Fruit fly (Drosophila melanogaster): ENCODE results near the gene Nlp.

The Nlp gene

DNA sequence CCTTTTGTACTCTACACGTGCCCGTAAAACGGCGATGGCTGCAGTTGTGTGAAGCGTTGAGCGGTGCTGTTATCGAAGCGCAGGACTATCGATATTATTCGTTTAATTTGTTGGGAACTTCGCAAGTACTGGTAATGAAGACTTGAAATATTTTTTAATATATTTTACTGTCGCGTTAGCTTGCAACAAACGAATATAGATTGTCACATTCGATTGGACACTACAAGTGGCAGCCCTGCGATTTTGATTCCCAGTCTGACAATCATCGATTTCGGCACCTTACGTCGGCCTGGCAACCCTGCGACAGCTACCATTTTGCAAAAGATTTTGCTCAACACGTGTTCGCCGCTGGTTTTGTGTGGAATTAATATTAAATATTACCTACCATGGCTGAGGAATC lies at the start of gene Nlp, which contains the start of gene Nph (continued):
- TF ChIP-seq hb (GFP tag; IDR thresholded peaks at IDR 0.05; ENCODE audit: partially characterized antibody) (peak; percentile 83), insv (GFP tag; optimal IDR thresholded peaks at IDR 0.05) (peak in 1 of 2 experiments; percentile 9), caup (GFP tag; optimal IDR thresholded peaks at IDR 0.05; ENCODE audit: severe bottlenecking) (peak; percentile 22), CG9437 (GFP tag; optimal IDR thresholded peaks at IDR 0.05) (no peak), unpg (GFP tag; optimal IDR thresholded peaks at IDR 0.05) (peak; percentile 16), mirr (GFP tag; optimal IDR thresholded peaks at IDR 0.05) (no peak), CG3838 (GFP tag; optimal IDR thresholded peaks at IDR 0.05) (peak; percentile 10), Doc3 (GFP tag; IDR thresholded peaks at IDR 0.05; ENCODE audit: partially characterized antibody) (peak; percentile 94), ase (GFP tag; IDR thresholded peaks at IDR 0.05) (no peak), CG15479 (GFP tag; optimal IDR thresholded peaks at IDR 0.05) (no peak), Dp (GFP tag; optimal IDR thresholded peaks at IDR 0.05) (peak; percentile 34), CG10267 (tag; optimal IDR thresholded peaks at IDR 0.05) (peak; percentile 63), salm (tag; optimal IDR thresholded peaks at IDR 0.05) (no peak), E2f1 (GFP tag; IDR thresholded peaks at IDR 0.05) (no peak), prd (optimal IDR thresholded peaks at IDR 0.05) (no peak), prd (GFP tag; IDR thresholded peaks at IDR 0.05) (no peak), CG42726 (GFP tag; IDR thresholded peaks at IDR 0.05; ENCODE audit: partially characterized antibody) (no peak), Gug (GFP tag; IDR thresholded peaks at IDR 0.05) (no peak; the same call in 3 of the 4 replicates), aop (GFP tag; IDR thresholded peaks at IDR 0.05) (no peak), CkIIα-i1 (GFP tag; IDR thresholded peaks at IDR 0.05) (no peak), BEAF-32 (GFP tag; optimal IDR thresholded peaks at IDR 0.05) (peak; percentile 86), trem (tag; optimal IDR thresholded peaks at IDR 0.05) (peak; percentile 90), Optix (GFP tag; IDR thresholded peaks at IDR 0.05) (no peak), onecut (GFP tag; IDR thresholded peaks at IDR 0.05) (peak; percentile 41; the same call in 1 of the 2 replicates), pita (GFP tag; optimal IDR thresholded peaks at IDR 0.05) (no peak), Max (GFP tag; optimal IDR thresholded peaks at IDR 0.05) (peak; percentile 87), lilli (GFP tag; optimal IDR thresholded peaks at IDR 0.05) (peak; percentile 54), CG13894 (tag; optimal IDR thresholded peaks at IDR 0.05) (no peak), Bdp1 (GFP tag; optimal IDR thresholded peaks at IDR 0.05) (no peak), CG4424 (GFP tag; optimal IDR thresholded peaks at IDR 0.05) (no peak), Kr (GFP tag; optimal IDR thresholded peaks at IDR 0.05) (no peak), CG32767 (GFP tag; IDR thresholded peaks at IDR 0.05) (no peak), crol (GFP tag; IDR thresholded peaks at IDR 0.05) (no peak), CG12219 (GFP tag; optimal IDR thresholded peaks at IDR 0.05) (no peak), ken (GFP tag; IDR thresholded peaks at IDR 0.05) (no peak), CG10654 (GFP tag; optimal IDR thresholded peaks at IDR 0.05) (no peak), NC2α (GFP tag; optimal IDR thresholded peaks at IDR 0.05) (no peak), gfzf (GFP tag; optimal IDR thresholded peaks at IDR 0.05) (peak; percentile 26), CG17912 (GFP tag; optimal IDR thresholded peaks at IDR 0.05) (no peak), CG1602 (GFP tag; optimal IDR thresholded peaks at IDR 0.05) (no peak), btn (GFP tag; optimal IDR thresholded peaks at IDR 0.05) (no peak), D19B (GFP tag; optimal IDR thresholded peaks at IDR 0.05) (no peak), Sox102F (GFP tag; optimal IDR thresholded peaks at IDR 0.05) (no peak), CG3847 (GFP tag; IDR thresholded peaks at IDR 0.05) (0 out of 2 replicates have a peak, but pooled peaks have one; percentile 53), CG12155 (GFP tag; optimal IDR thresholded peaks at IDR 0.05) (peak; percentile 47), cwo (GFP tag; optimal IDR thresholded peaks at IDR 0.05) (peak; percentile 33), dysf (GFP tag; IDR thresholded peaks at IDR 0.05) (peak; percentile 22; the same call in 1 of the 3 replicates), ac (GFP tag; optimal IDR thresholded peaks at IDR 0.05) (no peak), CG2889 (GFP tag; IDR thresholded peaks at IDR 0.05) (no peak), hkb (optimal IDR thresholded peaks at IDR 0.05) (no peak), hkb (GFP tag; IDR thresholded peaks at IDR 0.05) (peak; percentile 48; the same call in 1 of the 2 replicates), CG9817 (tag; optimal IDR thresholded peaks at IDR 0.05) (no peak)

Measured in whole organism, embryonic.